Worm (Caenorhabditis elegans) whole organism, early embryonic: ENCODE data around the gene abhd-3.2.

Source experiments
- B0310.2 ChIP-seq: sonication (generic microtip); optimal IDR thresholded peaks from 2 replicates; lab custom pipeline; 2016; ENCODE audit warnings: mild to moderate bottlenecking, missing genetic modification characterization, missing compliant biosample characterization
- aly-1 ChIP-seq: sonication (generic microtip); optimal IDR thresholded peaks from 2 replicates; lab custom pipeline; 2016; ENCODE audit warnings: missing genetic modification characterization, missing compliant biosample characterization
- ama-1 ChIP-seq: fragments of 150-350 bp; optimal IDR thresholded peaks from 2 replicates; lab custom pipeline; 2014
- ceh-13 ChIP-seq: fragments of 200-800 bp; sonication (Bioruptor generic); optimal IDR thresholded peaks from 2 replicates; lab custom pipeline; 2018; ENCODE audit warnings: mild to moderate bottlenecking, missing genetic modification characterization, missing compliant biosample characterization
- ets-7 ChIP-seq: sonication (generic microtip); optimal IDR thresholded peaks from 2 replicates; lab custom pipeline; 2016; ENCODE audit warnings: missing genotype, missing genetic modification characterization, missing compliant biosample characterization
- flt-1 ChIP-seq: fragments of 200-800 bp; sonication (Bioruptor generic); IDR thresholded peaks from 2 replicates; pipeline ENCODE4 v1.3.6; 2022; ENCODE audit warnings: missing genetic modification characterization, missing compliant biosample characterization
- hmbx-1 ChIP-seq: sonication (generic microtip); optimal IDR thresholded peaks from 2 replicates; lab custom pipeline; 2016; ENCODE audit warnings: mild to moderate bottlenecking, missing genetic modification characterization, missing compliant biosample characterization
- sea-1 ChIP-seq: fragments of 200-800 bp; sonication (Bioruptor generic); conservative IDR thresholded peaks from 2 replicates; pipeline ENCODE4 v1.3.6; 2022; ENCODE audit warnings: missing genetic modification characterization, missing compliant biosample characterization
- tbx-37 ChIP-seq: fragments of 200-800 bp; sonication (Bioruptor generic); conservative IDR thresholded peaks from 2 replicates; pipeline ENCODE4 v1.3.6; 2022; ENCODE audit warnings: missing genetic modification reagents, missing genetic modification characterization, missing compliant biosample characterization
- tra-4 ChIP-seq: sonication (generic microtip); optimal IDR thresholded peaks from 2 replicates; lab custom pipeline; 2017; ENCODE audit warnings: missing genetic modification characterization, missing compliant biosample characterization

ce11 chrX:932874-933273 lies 44.9 kb downstream of the abhd-3.2 start:
- TF ChIP-seq tbx-37 (GFP tag; lab: Robert Waterston, UW) (no peak), aly-1 (tag; lab: Kevin White, UChicago) (no peak), hmbx-1 (tag; lab: Kevin White, UChicago) (no peak), tra-4 (tag; lab: Kevin White, UChicago) (no peak), ets-7 (no peak), ama-1 (lab: Kevin White, UChicago) (no peak), B0310.2 (no peak), flt-1 (GFP tag; lab: Robert Waterston, UW) (no peak), ceh-13 (GFP tag; lab: Kevin White, UChicago) (no peak), sea-1 (GFP tag; lab: Robert Waterston, UW) (no peak)
